Worm (Caenorhabditis elegans) whole organism, L2 larva: ENCODE data around the gene T07E3.3.
A peak's percentile ranks its signal among the peaks of the same experiment; 100 is the strongest.

ENCODE experiments used
- C34F6.9 ChIP-seq: fragments of 150-350 bp; optimal IDR thresholded peaks from 2 replicates; lab custom pipeline; 2014; ENCODE audit warnings: missing biosample characterization, missing genetic modification characterization
- F13H6.1 ChIP-seq: sonication (generic microtip); optimal IDR thresholded peaks from 2 replicates; lab custom pipeline; 2016; ENCODE audit warnings: missing genetic modification characterization, missing compliant biosample characterization
- R02D3.7 ChIP-seq: fragments of 150-350 bp; optimal IDR thresholded peaks from 2 replicates; lab custom pipeline; 2014; ENCODE audit warnings: missing biosample characterization, missing genetic modification characterization
- Y55F3AM.14 ChIP-seq: fragments of 200-800 bp; sonication (Bioruptor generic); optimal IDR thresholded peaks from 2 replicates; lab custom pipeline; 2018; ENCODE audit warnings: mild to moderate bottlenecking, missing genetic modification characterization, missing compliant biosample characterization
- ZK546.5 ChIP-seq: sonication (generic microtip); optimal IDR thresholded peaks from 2 replicates; lab custom pipeline; 2017; ENCODE audit warnings: missing biosample characterization, missing genetic modification characterization
- alr-1 ChIP-seq: fragments of 150-350 bp; optimal IDR thresholded peaks from 2 replicates; lab custom pipeline; 2014; ENCODE audit warnings: missing biosample characterization, missing genetic modification characterization
- ama-1 ChIP-seq: fragments of 150-350 bp; optimal IDR thresholded peaks from 2 replicates; lab custom pipeline; 2018; ENCODE audit warnings: inconsistent platforms
- blmp-1 ChIP-seq: sonication (generic microtip); optimal IDR thresholded peaks from 2 replicates; lab custom pipeline; 2017; ENCODE audit warnings: missing genetic modification characterization, mild to moderate bottlenecking, missing compliant biosample characterization, antibody characterized with exemption, moderate library complexity; ENCODE audit not compliant: insufficient read depth
- ceh-82 ChIP-seq: fragments of 150-350 bp; optimal IDR thresholded peaks from 2 replicates; lab custom pipeline; 2014; ENCODE audit warnings: missing biosample characterization, missing genetic modification characterization
- crh-2 ChIP-seq: sonication (generic microtip); optimal IDR thresholded peaks from 2 replicates; lab custom pipeline; 2017; ENCODE audit warnings: missing biosample characterization, missing genetic modification characterization
- dmd-4 ChIP-seq: sonication (generic microtip); optimal IDR thresholded peaks from 2 replicates; lab custom pipeline; 2017; ENCODE audit warnings: missing biosample characterization, missing genetic modification characterization
- egl-27 ChIP-seq: sonication (generic microtip); optimal IDR thresholded peaks from 3 replicates; lab custom pipeline; 2017; ENCODE audit warnings: missing biosample characterization, missing genetic modification reagents, missing genetic modification characterization
- elt-1 ChIP-seq: fragments of 150-350 bp; optimal IDR thresholded peaks from 2 replicates; lab custom pipeline; 2014; ENCODE audit warnings: missing biosample characterization, missing genetic modification characterization
- elt-3 ChIP-seq: sonication (generic microtip); optimal IDR thresholded peaks from 2 replicates; lab custom pipeline; 2017; ENCODE audit warnings: missing biosample characterization, missing genetic modification characterization
- fos-1 ChIP-seq: fragments of 150-350 bp; optimal IDR thresholded peaks from 2 replicates; lab custom pipeline; 2014; ENCODE audit warnings: missing biosample characterization, missing genetic modification characterization
- gmeb-1 ChIP-seq: fragments of 150-350 bp; optimal IDR thresholded peaks from 2 replicates; lab custom pipeline; 2014; ENCODE audit warnings: missing biosample characterization, missing genetic modification characterization
- lin-11 ChIP-seq: fragments of 150-350 bp; sonication (generic microtip); optimal IDR thresholded peaks from 2 replicates; lab custom pipeline; 2014; ENCODE audit warnings: missing biosample characterization, missing genetic modification characterization, inconsistent platforms, mixed read lengths
- lin-13 ChIP-seq: fragments of 150-350 bp; optimal IDR thresholded peaks from 2 replicates; lab custom pipeline; 2014; ENCODE audit warnings: missing biosample characterization, missing genetic modification reagents, missing genetic modification characterization
- lin-39 ChIP-seq: fragments of 150-350 bp; optimal IDR thresholded peaks from 2 replicates; lab custom pipeline; 2014; ENCODE audit warnings: missing biosample characterization, missing genetic modification reagents, missing genetic modification characterization
- lsy-2 ChIP-seq, 2 experiments: fragments of 150-350 bp in 1 of 2; sonication (generic microtip) in 1 of 2; optimal IDR thresholded peaks; 2 replicates each; lab custom pipeline; 2014 to 2017; ENCODE audit warnings: missing biosample characterization in 2 of 2, missing genetic modification characterization in 2 of 2
- mab-5 ChIP-seq: fragments of 150-350 bp; optimal IDR thresholded peaks from 2 replicates; lab custom pipeline; 2014; ENCODE audit warnings: missing biosample characterization, missing genetic modification characterization
- mbf-1 ChIP-seq: sonication (generic microtip); optimal IDR thresholded peaks from 2 replicates; lab custom pipeline; 2017; ENCODE audit warnings: missing biosample characterization, missing genetic modification characterization
- mdl-1 ChIP-seq, 2 experiments: fragments of 150-350 bp in 1 of 2; sonication (generic microtip) in 1 of 2; optimal IDR thresholded peaks; 2 replicates each; lab custom pipeline; 2017; ENCODE audit warnings: missing biosample characterization in 2 of 2, missing genetic modification characterization in 2 of 2
- nhr-10 ChIP-seq: sonication (generic microtip); optimal IDR thresholded peaks from 2 replicates; lab custom pipeline; 2017; ENCODE audit warnings: missing biosample characterization, missing genetic modification characterization
- nhr-11 ChIP-seq: fragments of 150-350 bp; optimal IDR thresholded peaks from 2 replicates; lab custom pipeline; 2014; ENCODE audit warnings: missing biosample characterization, missing genetic modification characterization
- nhr-12 ChIP-seq: fragments of 150-350 bp; optimal IDR thresholded peaks from 2 replicates; lab custom pipeline; 2014; ENCODE audit warnings: missing biosample characterization, missing genetic modification characterization
- nhr-129 ChIP-seq: fragments of 150-350 bp; optimal IDR thresholded peaks from 2 replicates; lab custom pipeline; 2014; ENCODE audit warnings: missing biosample characterization, missing genetic modification characterization
- nhr-21 ChIP-seq: fragments of 150-350 bp; optimal IDR thresholded peaks from 2 replicates; lab custom pipeline; 2014; ENCODE audit warnings: missing biosample characterization, missing genetic modification characterization
- nhr-23 ChIP-seq: fragments of 150-350 bp; optimal IDR thresholded peaks from 2 replicates; lab custom pipeline; 2014; ENCODE audit warnings: missing biosample characterization, missing genetic modification reagents, missing genetic modification characterization
- nhr-237 ChIP-seq: fragments of 150-350 bp; optimal IDR thresholded peaks from 2 replicates; lab custom pipeline; 2014; ENCODE audit warnings: missing biosample characterization, missing genetic modification characterization
- nhr-25 ChIP-seq: fragments of 150-350 bp; sonication (generic microtip); optimal IDR thresholded peaks from 3 replicates; lab custom pipeline; 2014; ENCODE audit warnings: missing biosample characterization, missing genetic modification characterization
- nhr-6 ChIP-seq: fragments of 150-350 bp; optimal IDR thresholded peaks from 2 replicates; lab custom pipeline; 2014; ENCODE audit warnings: missing biosample characterization, missing genetic modification characterization
- nhr-77 ChIP-seq: fragments of 150-350 bp; optimal IDR thresholded peaks from 2 replicates; lab custom pipeline; 2014; ENCODE audit warnings: missing biosample characterization, missing genetic modification characterization
- sem-4 ChIP-seq: fragments of 150-350 bp; optimal IDR thresholded peaks from 2 replicates; lab custom pipeline; 2014; ENCODE audit warnings: missing biosample characterization, missing genetic modification reagents, missing genetic modification characterization
- skn-1 ChIP-seq: sonication (generic microtip); optimal IDR thresholded peaks from 2 replicates; lab custom pipeline; 2017; ENCODE audit warnings: missing biosample characterization, missing genetic modification characterization
- sma-3 ChIP-seq: sonication (generic microtip); optimal IDR thresholded peaks from 2 replicates; lab custom pipeline; 2016; ENCODE audit warnings: missing genetic modification reagents, missing genetic modification characterization, missing compliant biosample characterization
- sma-9 ChIP-seq, 2 experiments: fragments of 150-350 bp in 1 of 2; sonication (generic microtip) in 1 of 2; optimal IDR thresholded peaks; 2 replicates each; lab custom pipeline; 2014 to 2016; ENCODE audit warnings: missing genetic modification characterization in 2 of 2, mild to moderate bottlenecking in 1 of 2, missing biosample characterization in 1 of 2, missing compliant biosample characterization in 1 of 2, missing genetic modification reagents in 1 of 2, moderate library complexity in 1 of 2
- snpc-4 ChIP-seq: fragments of 150-350 bp; optimal IDR thresholded peaks from 2 replicates; lab custom pipeline; 2014; ENCODE audit warnings: missing biosample characterization, missing genetic modification characterization
- unc-39 ChIP-seq: fragments of 150-350 bp; optimal IDR thresholded peaks from 2 replicates; lab custom pipeline; 2014; ENCODE audit warnings: missing biosample characterization, missing genetic modification characterization
- unc-55 ChIP-seq: fragments of 150-350 bp; sonication (generic microtip); optimal IDR thresholded peaks from 3 replicates; lab custom pipeline; 2014; ENCODE audit warnings: missing biosample characterization, missing genetic modification reagents, missing genetic modification characterization
- unc-62 ChIP-seq: fragments of 150-350 bp; optimal IDR thresholded peaks from 2 replicates; lab custom pipeline; 2014; ENCODE audit warnings: missing biosample characterization, missing genetic modification reagents, missing genetic modification characterization
- zag-1 ChIP-seq: fragments of 150-350 bp; optimal IDR thresholded peaks from 2 replicates; lab custom pipeline; 2014; ENCODE audit warnings: missing biosample characterization, missing genetic modification characterization
- ztf-11 ChIP-seq: sonication (generic microtip); optimal IDR thresholded peaks from 2 replicates; lab custom pipeline; 2017; ENCODE audit warnings: missing biosample characterization, missing genetic modification characterization
- ztf-4 ChIP-seq: fragments of 150-350 bp; optimal IDR thresholded peaks from 2 replicates; lab custom pipeline; 2014; ENCODE audit warnings: missing biosample characterization, missing genetic modification characterization

Gene T07E3.3

ce11 chrIII:6885889-6886288 lies 17.8 kb upstream of the T07E3.3 start:
- TF ChIP-seq alr-1 (tag; lab: Kevin White, UChicago), result no peak
- TF ChIP-seq skn-1 (tag; lab: Kevin White, UChicago), result no peak
- TF ChIP-seq unc-62 (GFP tag; lab: Kevin White, UChicago), result no peak
- TF ChIP-seq fos-1 (tag; lab: Kevin White, UChicago), result no peak
- TF ChIP-seq crh-2 (tag; lab: Kevin White, UChicago), result no peak
- TF ChIP-seq ama-1 (lab: Kevin White, UChicago), result no peak
- no peak for TF ChIP-seq mab-5 (tag; lab: Kevin White, UChicago)
- no peak for TF ChIP-seq nhr-23 (tag; lab: Kevin White, UChicago)
- TF ChIP-seq mbf-1 (tag; lab: Kevin White, UChicago), result no peak
- no peak for TF ChIP-seq egl-27
- no peak for TF ChIP-seq nhr-129 (tag; lab: Kevin White, UChicago)
- no peak for TF ChIP-seq unc-55 (GFP tag; lab: Kevin White, UChicago)
- TF ChIP-seq nhr-25 (tag; lab: Kevin White, UChicago), result no peak
- no peak for TF ChIP-seq elt-3 (tag; lab: Kevin White, UChicago)
- no peak for TF ChIP-seq nhr-11 (tag; lab: Kevin White, UChicago)
- no peak for TF ChIP-seq ceh-82 (tag; lab: Kevin White, UChicago)
- TF ChIP-seq ztf-4 (tag; lab: Kevin White, UChicago), result no peak
- TF ChIP-seq, all 48 proteins: peak for 0

- TF ChIP-seq ztf-4 (tag; lab: Kevin White, UChicago), result peak; percentile 40
- no peak for TF ChIP-seq nhr-6 (tag; lab: Kevin White, UChicago)
- TF ChIP-seq sem-4 (tag; lab: Kevin White, UChicago), result no peak
- TF ChIP-seq nhr-129 (tag; lab: Kevin White, UChicago), result peak; percentile 93
- no peak for TF ChIP-seq unc-39 (tag; lab: Kevin White, UChicago)
- peak; percentile 76 for TF ChIP-seq sma-9 (GFP tag; optimal IDR thresholded peaks at IDR 0.05; lab: Kevin White, UChicago)
- no peak for TF ChIP-seq sma-9 (tag; optimal IDR thresholded peaks at IDR 0.05; lab: Kevin White, UChicago)
- TF ChIP-seq alr-1 (tag; lab: Kevin White, UChicago), result no peak
- no peak for TF ChIP-seq snpc-4 (tag; lab: Kevin White, UChicago)
- peak; percentile 38 for TF ChIP-seq fos-1 (tag; lab: Kevin White, UChicago)
- TF ChIP-seq lin-39 (tag; lab: Kevin White, UChicago), result no peak
- TF ChIP-seq ama-1 (lab: Kevin White, UChicago), result no peak
- TF ChIP-seq mbf-1 (tag; lab: Kevin White, UChicago), result no peak
- TF ChIP-seq gmeb-1, result peak; percentile 61
- TF ChIP-seq lin-11 (tag; lab: Kevin White, UChicago), result peak; percentile 50
- TF ChIP-seq nhr-21 (tag; lab: Kevin White, UChicago), result peak; percentile 2
- no peak for TF ChIP-seq R02D3.7 (tag; lab: Kevin White, UChicago)
- no peak for TF ChIP-seq nhr-10 (tag; lab: Kevin White, UChicago)
- TF ChIP-seq sma-3, result no peak
- no peak for TF ChIP-seq dmd-4 (tag; lab: Kevin White, UChicago)
- TF ChIP-seq lin-13 (GFP tag; lab: Kevin White, UChicago), result peak; percentile 52
- peak; percentile 7 for TF ChIP-seq zag-1 (tag; lab: Kevin White, UChicago)
- TF ChIP-seq nhr-237 (tag; lab: Kevin White, UChicago), result no peak
- no peak for TF ChIP-seq nhr-25 (tag; lab: Kevin White, UChicago)
- no peak for TF ChIP-seq ZK546.5
- no peak for TF ChIP-seq Y55F3AM.14 (GFP tag; lab: Kevin White, UChicago)
- peak; percentile 19 for TF ChIP-seq nhr-11 (tag; lab: Kevin White, UChicago)
- TF ChIP-seq ceh-82 (tag; lab: Kevin White, UChicago), result no peak
- peak; percentile 56 to 74 for TF ChIP-seq lsy-2 (tag; optimal IDR thresholded peaks at IDR 0.05; lab: Kevin White, UChicago)
- no peak for TF ChIP-seq mab-5 (tag; lab: Kevin White, UChicago)
- no peak for TF ChIP-seq nhr-77
- peak; percentile 65 for TF ChIP-seq C34F6.9 (tag; lab: Kevin White, UChicago)
- peak; percentile 37 for TF ChIP-seq egl-27
- TF ChIP-seq unc-55 (GFP tag; lab: Kevin White, UChicago), result peak; percentile 73
- no peak for TF ChIP-seq ztf-11 (tag; lab: Kevin White, UChicago)
- no peak for TF ChIP-seq blmp-1 (tag; lab: Kevin White, UChicago)
- peak in 1 of 2 experiments; percentile 48 for TF ChIP-seq mdl-1 (tag; optimal IDR thresholded peaks at IDR 0.05; lab: Kevin White, UChicago)
- TF ChIP-seq elt-1 (tag; lab: Kevin White, UChicago), result no peak
- peak; percentile 68 for TF ChIP-seq crh-2 (tag; lab: Kevin White, UChicago)
- TF ChIP-seq nhr-23 (tag; lab: Kevin White, UChicago), result no peak
- TF ChIP-seq unc-62 (GFP tag; lab: Kevin White, UChicago), result no peak
- TF ChIP-seq nhr-12, result no peak
- TF ChIP-seq F13H6.1, result peak; percentile 42
- TF ChIP-seq elt-3 (tag; lab: Kevin White, UChicago), result no peak
Measured at ce11 chrIII:6887574-6887973, 16.1 kb upstream of the T07E3.3 start.
